Fruit fly (Drosophila melanogaster) whole organism, embryonic: Measurements from ENCODE around the gene CG14930.

Source experiments
- Aef1 ChIP-seq: fragments of 200-800 bp; sonication (Bioruptor generic); IDR thresholded peaks from 3 replicates; pipeline ENCODE4 v1.3.6; 2022; ENCODE audit warnings: missing biosample characterization, missing genetic modification characterization
- CG10462 ChIP-seq: fragments of 200-800 bp; sonication (Bioruptor generic); optimal IDR thresholded peaks from 2 replicates; lab custom pipeline; 2016; ENCODE audit warnings: missing biosample characterization, missing genetic modification characterization
- CG1603 ChIP-seq: fragments of 200-800 bp; sonication (Bioruptor generic); optimal IDR thresholded peaks from 2 replicates; lab custom pipeline; 2019; ENCODE audit warnings: missing biosample characterization, mild to moderate bottlenecking, missing genetic modification characterization, moderate library complexity
- CG16813 ChIP-seq: fragments of 200-800 bp; sonication (Bioruptor generic); IDR thresholded peaks from 3 replicates; pipeline ENCODE4 v1.3.6; 2022; ENCODE audit warnings: missing biosample characterization, missing genetic modification characterization; ENCODE audit not compliant: partially characterized antibody
- CG17186 ChIP-seq: fragments of 200-800 bp; sonication (Bioruptor generic); optimal IDR thresholded peaks from 3 replicates; lab custom pipeline; 2017; ENCODE audit warnings: missing biosample characterization, missing genetic modification reagents, missing genetic modification characterization
- CG17568 ChIP-seq: fragments of 200-800 bp; sonication (Bioruptor generic); optimal IDR thresholded peaks from 2 replicates; lab custom pipeline; 2018; ENCODE audit warnings: missing biosample characterization, mild to moderate bottlenecking, missing genetic modification characterization, moderate library complexity
- CG17802 ChIP-seq: fragments of 200-800 bp; sonication (Bioruptor generic); optimal IDR thresholded peaks from 2 replicates; lab custom pipeline; 2018; ENCODE audit warnings: missing biosample characterization, mild to moderate bottlenecking, missing genetic modification characterization, moderate library complexity
- CG2116 ChIP-seq: fragments of 200-800 bp; sonication (Bioruptor generic); optimal IDR thresholded peaks from 3 replicates; lab custom pipeline; 2018; ENCODE audit warnings: missing biosample characterization, mild to moderate bottlenecking, missing genetic modification characterization
- CG30403 ChIP-seq: fragments of 200-800 bp; sonication (Bioruptor generic); optimal IDR thresholded peaks from 3 replicates; lab custom pipeline; 2016; ENCODE audit warnings: missing biosample characterization, missing genetic modification characterization
- CG3281 ChIP-seq: fragments of 200-800 bp; sonication (Bioruptor generic); optimal IDR thresholded peaks from 3 replicates; lab custom pipeline; 2017; ENCODE audit warnings: missing biosample characterization, mild to moderate bottlenecking, missing genetic modification characterization
- CG3407 ChIP-seq: fragments of 200-800 bp; sonication (Bioruptor generic); optimal IDR thresholded peaks from 2 replicates; lab custom pipeline; 2018; ENCODE audit warnings: missing biosample characterization, mild to moderate bottlenecking, missing genetic modification characterization
- CG4820 ChIP-seq: fragments of 200-800 bp; sonication (Bioruptor generic); optimal IDR thresholded peaks from 3 replicates; lab custom pipeline; 2016; ENCODE audit warnings: missing biosample characterization, missing genetic modification characterization
- CG5180 ChIP-seq: fragments of 200-800 bp; sonication (Bioruptor generic); optimal IDR thresholded peaks from 3 replicates; lab custom pipeline; 2017; ENCODE audit warnings: missing biosample characterization, missing genetic modification characterization, mild to moderate bottlenecking, moderate library complexity, missing genetic modification reagents
- CG9437 ChIP-seq: fragments of 200-800 bp; sonication (Bioruptor generic); optimal IDR thresholded peaks from 2 replicates; lab custom pipeline; 2018; ENCODE audit warnings: missing biosample characterization, mild to moderate bottlenecking, missing genetic modification characterization
- CoRest ChIP-seq: fragments of 200-800 bp; sonication (Bioruptor generic); optimal IDR thresholded peaks from 3 replicates; lab custom pipeline; 2018; ENCODE audit warnings: missing biosample characterization, mild to moderate bottlenecking, missing genetic modification characterization, moderate library complexity
- D19B ChIP-seq: fragments of 200-800 bp; sonication (Bioruptor generic); optimal IDR thresholded peaks from 2 replicates; lab custom pipeline; 2017; ENCODE audit warnings: missing biosample characterization, mild to moderate bottlenecking, missing genetic modification characterization
- ERR ChIP-seq: fragments of 200-800 bp; sonication (Bioruptor generic); optimal IDR thresholded peaks from 2 replicates; lab custom pipeline; 2016; ENCODE audit warnings: missing biosample characterization, missing genetic modification characterization
- Fer3 ChIP-seq: fragments of 200-800 bp; sonication (Bioruptor generic); optimal IDR thresholded peaks from 2 replicates; lab custom pipeline; 2018; ENCODE audit warnings: missing biosample characterization, mild to moderate bottlenecking, missing genetic modification characterization, moderate library complexity
- GATAe ChIP-seq: fragments of 200-800 bp; sonication (Bioruptor generic); conservative IDR thresholded peaks from 2 replicates; pipeline ENCODE4 v1.3.6; 2022; ENCODE audit warnings: missing biosample characterization, missing genetic modification characterization
- H2.0 ChIP-seq: fragments of 200-800 bp; sonication (Bioruptor generic); IDR thresholded peaks from 2 replicates; pipeline ENCODE4 v1.3.6; 2022; ENCODE audit warnings: missing biosample characterization, missing genetic modification characterization
- Hr3 ChIP-seq: fragments of 200-800 bp; sonication (Bioruptor generic); optimal IDR thresholded peaks from 3 replicates; lab custom pipeline; 2016; ENCODE audit warnings: missing biosample characterization, missing genetic modification characterization
- Hr51 ChIP-seq, 2 experiments: fragments of 200-800 bp; sonication (Bioruptor generic); optimal IDR thresholded peaks; 2 replicates in 1 of 2; 3 replicates in 1 of 2; lab custom pipeline; 2016 to 2018; ENCODE audit warnings: missing biosample characterization in 2 of 2, missing genetic modification characterization in 2 of 2, mild to moderate bottlenecking in 1 of 2, moderate library complexity in 1 of 2
- Hsf ChIP-seq: fragments of 200-800 bp; sonication (Bioruptor generic); optimal IDR thresholded peaks from 3 replicates; lab custom pipeline; 2016; ENCODE audit warnings: missing biosample characterization, missing genetic modification characterization
- Lpt ChIP-seq: fragments of >200 bp; optimal IDR thresholded peaks from 2 replicates; lab custom pipeline; 2018; ENCODE audit warnings: missing biosample characterization, missing genetic modification characterization
- Ravus ChIP-seq: fragments of 200-800 bp; sonication (Bioruptor generic); IDR thresholded peaks from 2 replicates; pipeline ENCODE4 v1.3.6; 2022; ENCODE audit warnings: missing biosample characterization, missing genetic modification characterization
- Stat92E ChIP-seq, 3 experiments: fragments of >200 bp in 2 of 3; fragments of 200-800 bp in 1 of 3; sonication (Bioruptor generic) in 1 of 3; optimal IDR thresholded peaks; 2 replicates each; lab custom pipeline; 2017 to 2019; ENCODE audit warnings: missing biosample characterization in 3 of 3, missing genetic modification characterization in 3 of 3, mild to moderate bottlenecking in 1 of 3, moderate library complexity in 1 of 3
- Tbp ChIP-seq: fragments of >200 bp; optimal IDR thresholded peaks from 2 replicates; lab custom pipeline; 2018; ENCODE audit warnings: missing biosample characterization, missing genetic modification characterization
- aop ChIP-seq: fragments of 200-800 bp; sonication (Bioruptor generic); IDR thresholded peaks from 2 replicates; pipeline ENCODE4 v1.3.6; 2022; ENCODE audit warnings: missing biosample characterization, missing genetic modification characterization
- caup ChIP-seq: fragments of 200-800 bp; sonication (Bioruptor generic); optimal IDR thresholded peaks from 3 replicates; lab custom pipeline; 2017; ENCODE audit warnings: missing biosample characterization, mild to moderate bottlenecking, missing genetic modification characterization, moderate library complexity; ENCODE audit not compliant: severe bottlenecking
- chif ChIP-seq, 2 experiments: fragments of 200-800 bp; sonication (Bioruptor generic); optimal IDR thresholded peaks; 3 replicates each; lab custom pipeline; 2016; ENCODE audit warnings: missing biosample characterization in 2 of 2, missing genetic modification characterization in 2 of 2
- chn ChIP-seq: fragments of 200-800 bp; sonication (Bioruptor generic); optimal IDR thresholded peaks from 2 replicates; lab custom pipeline; 2016; ENCODE audit warnings: missing biosample characterization, missing genetic modification characterization
- cwo ChIP-seq: fragments of 200-800 bp; sonication (Bioruptor generic); optimal IDR thresholded peaks from 3 replicates; lab custom pipeline; 2017; ENCODE audit warnings: missing biosample characterization, missing genetic modification characterization, mild to moderate bottlenecking, moderate library complexity, missing genetic modification reagents
- fd96Cb ChIP-seq: fragments of 200-800 bp; sonication (Bioruptor generic); optimal IDR thresholded peaks from 2 replicates; lab custom pipeline; 2018; ENCODE audit warnings: missing biosample characterization, mild to moderate bottlenecking, missing genetic modification characterization, moderate library complexity
- gcm2 ChIP-seq: fragments of 200-800 bp; sonication (Bioruptor generic); optimal IDR thresholded peaks from 2 replicates; lab custom pipeline; 2016; ENCODE audit warnings: missing biosample characterization, missing genetic modification characterization
- grau ChIP-seq: fragments of 200-800 bp; optimal IDR thresholded peaks from 3 replicates; lab custom pipeline; 2019; ENCODE audit warnings: missing biosample characterization, mild to moderate bottlenecking, missing genetic modification characterization, moderate library complexity
- inv ChIP-seq: fragments of 200-800 bp; sonication (Bioruptor generic); IDR thresholded peaks from 2 replicates; pipeline ENCODE4 v1.3.6; 2022; ENCODE audit warnings: missing biosample characterization, missing genetic modification characterization; ENCODE audit not compliant: partially characterized antibody
- jing ChIP-seq: fragments of 200-800 bp; sonication (Bioruptor generic); optimal IDR thresholded peaks from 2 replicates; lab custom pipeline; 2018; ENCODE audit warnings: missing biosample characterization, mild to moderate bottlenecking, missing genetic modification characterization
- mam ChIP-seq: fragments of 200-800 bp; sonication (Bioruptor generic); optimal IDR thresholded peaks from 3 replicates; lab custom pipeline; 2016; ENCODE audit warnings: missing biosample characterization, missing genetic modification characterization
- odd ChIP-seq: fragments of 200-800 bp; sonication (Bioruptor generic); optimal IDR thresholded peaks from 2 replicates; lab custom pipeline; 2017; ENCODE audit warnings: missing biosample characterization, mild to moderate bottlenecking, missing genetic modification characterization
- pnt ChIP-seq: fragments of 200-800 bp; sonication (Bioruptor generic); optimal IDR thresholded peaks from 3 replicates; lab custom pipeline; 2016; ENCODE audit warnings: missing biosample characterization, missing genetic modification characterization
- pum ChIP-seq: fragments of 200-800 bp; sonication (Bioruptor generic); optimal IDR thresholded peaks from 2 replicates; lab custom pipeline; 2016; ENCODE audit warnings: missing biosample characterization, missing genetic modification characterization
- rib ChIP-seq: fragments of 200-800 bp; sonication (Bioruptor generic); IDR thresholded peaks from 2 replicates; pipeline ENCODE4 v1.3.6; 2022; ENCODE audit warnings: missing biosample characterization, missing genetic modification characterization
- run ChIP-seq: fragments of 200-800 bp; sonication (Bioruptor generic); optimal IDR thresholded peaks from 3 replicates; lab custom pipeline; 2018; ENCODE audit warnings: missing biosample characterization, mild to moderate bottlenecking, missing genetic modification characterization
- scrt ChIP-seq: fragments of 200-800 bp; sonication (Bioruptor generic); optimal IDR thresholded peaks from 2 replicates; lab custom pipeline; 2018; ENCODE audit warnings: missing biosample characterization, mild to moderate bottlenecking, missing genetic modification characterization, moderate library complexity
- sens-2 ChIP-seq: fragments of 200-800 bp; sonication (Bioruptor generic); IDR thresholded peaks from 2 replicates; pipeline ENCODE4 v1.3.6; 2022; ENCODE audit warnings: missing biosample characterization, missing genetic modification characterization
- sim ChIP-seq: fragments of 200-800 bp; sonication (Bioruptor generic); IDR thresholded peaks from 2 replicates; pipeline ENCODE4 v1.3.6; 2022; ENCODE audit warnings: missing biosample characterization, missing genetic modification characterization
- slbo ChIP-seq: fragments of 200-800 bp; sonication (Bioruptor generic); IDR thresholded peaks from 2 replicates; pipeline ENCODE4 v1.3.6; 2022; ENCODE audit warnings: missing biosample characterization, missing genetic modification characterization
- tgo ChIP-seq: fragments of 200-800 bp; sonication (Bioruptor generic); IDR thresholded peaks from 3 replicates; pipeline ENCODE4 v1.3.6; 2022; ENCODE audit warnings: missing biosample characterization, missing genetic modification characterization
- trem ChIP-seq: fragments of 200-800 bp; optimal IDR thresholded peaks from 3 replicates; lab custom pipeline; 2019; ENCODE audit warnings: missing biosample characterization, mild to moderate bottlenecking, missing genetic modification characterization, moderate library complexity
- tup ChIP-seq: fragments of 200-800 bp; sonication (Bioruptor generic); optimal IDR thresholded peaks from 2 replicates; lab custom pipeline; 2016; ENCODE audit warnings: missing biosample characterization, mild to moderate bottlenecking, missing genetic modification characterization, moderate library complexity
- vvl ChIP-seq: fragments of 200-800 bp; sonication (Bioruptor generic); IDR thresholded peaks from 2 replicates; pipeline ENCODE4 v1.3.6; 2022; ENCODE audit warnings: missing biosample characterization, missing genetic modification characterization

CG14930 gene

DNA sequence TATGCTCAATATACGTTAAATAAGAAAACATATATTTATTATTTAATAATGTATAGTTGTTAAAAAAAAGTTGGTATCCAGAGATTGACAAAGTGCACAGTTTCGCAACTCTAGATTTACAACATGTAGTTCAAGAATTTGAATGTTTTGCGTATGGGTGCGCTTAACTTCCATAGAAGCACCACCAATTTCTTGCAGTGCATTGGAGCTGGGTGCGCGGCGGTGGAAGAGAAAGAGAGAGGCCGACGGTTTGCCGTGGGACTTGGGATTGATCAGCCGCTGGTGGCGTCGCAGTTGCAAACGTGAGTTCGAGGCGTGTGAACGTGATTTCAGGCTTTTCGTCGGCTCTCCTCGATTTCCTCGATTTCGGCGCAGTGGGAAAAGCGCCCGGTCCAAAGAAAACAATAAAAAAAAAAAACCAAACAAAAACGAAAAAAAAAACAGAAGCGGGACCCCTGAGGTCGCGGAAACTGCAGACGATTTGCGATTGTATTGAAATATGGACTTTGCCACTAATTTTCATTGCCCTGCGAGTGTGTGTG lies 19.6 kb downstream of the CG14930 start, which contains the start of gene spz4 (continued):
- no peak for TF ChIP-seq CG17568 (GFP tag; lab: Kevin White, UChicago)
- TF ChIP-seq D19B (GFP tag; lab: Kevin White, UChicago), result no peak
- TF ChIP-seq Hsf (GFP tag; lab: Kevin White, UChicago), result no peak
- no peak for TF ChIP-seq scrt (GFP tag; lab: Kevin White, UChicago)
- no peak for TF ChIP-seq fd96Cb (tag; lab: Kevin White, UChicago)
- TF ChIP-seq CG16813 (GFP tag; lab: Robert Waterston, UW), result no peak
- TF ChIP-seq ERR (GFP tag; lab: Kevin White, UChicago), result no peak
- no peak for TF ChIP-seq run (tag; lab: Kevin White, UChicago)
- no peak for TF ChIP-seq mam (GFP tag; lab: Kevin White, UChicago)
- TF ChIP-seq Lpt (GFP tag; lab: Kevin White, UChicago), result no peak
- no peak for TF ChIP-seq pum
- no peak for TF ChIP-seq pnt (GFP tag; lab: Kevin White, UChicago)
- no peak for TF ChIP-seq aop (GFP tag; lab: Robert Waterston, UW)
- TF ChIP-seq grau (tag; lab: Kevin White, UChicago), result no peak
- no peak for TF ChIP-seq CG17186 (GFP tag; lab: Kevin White, UChicago)
- no peak for TF ChIP-seq Hr51 (GFP tag; optimal IDR thresholded peaks at IDR 0.05; lab: Kevin White, UChicago)
- no peak for TF ChIP-seq CG10462 (GFP tag; lab: Kevin White, UChicago)
- peak; percentile 6 for TF ChIP-seq CoRest (tag; lab: Kevin White, UChicago)
- TF ChIP-seq odd (GFP tag; lab: Kevin White, UChicago), result no peak
- TF ChIP-seq slbo, result peak; percentile 30; the same call in 1 of the 2 replicates
- no peak for TF ChIP-seq trem
- TF ChIP-seq Ravus (GFP tag; lab: Robert Waterston, UW), result no peak
- no peak for TF ChIP-seq CG3407
- no peak for TF ChIP-seq H2.0
- no peak for TF ChIP-seq Stat92E (GFP tag; optimal IDR thresholded peaks at IDR 0.05; lab: Kevin White, UChicago)
- no peak for TF ChIP-seq sim (GFP tag; lab: Robert Waterston, UW)
- no peak for TF ChIP-seq chif (GFP tag; optimal IDR thresholded peaks at IDR 0.05; lab: Kevin White, UChicago)
- TF ChIP-seq CG17802, result no peak
- TF ChIP-seq CG1603, result no peak
- no peak for TF ChIP-seq CG5180 (GFP tag; lab: Kevin White, UChicago)
- TF ChIP-seq CG9437 (GFP tag; lab: Kevin White, UChicago), result no peak
- no peak for TF ChIP-seq CG2116 (GFP tag; lab: Kevin White, UChicago)
- TF ChIP-seq vvl, result peak; percentile 36
- TF ChIP-seq jing (GFP tag; lab: Kevin White, UChicago), result no peak
- no peak for TF ChIP-seq CG3281 (GFP tag; lab: Kevin White, UChicago)
- TF ChIP-seq cwo (GFP tag; lab: Kevin White, UChicago), result no peak
- TF ChIP-seq CG30403 (GFP tag; lab: Kevin White, UChicago), result no peak
- no peak for TF ChIP-seq tgo
- no peak for TF ChIP-seq rib (GFP tag; lab: Robert Waterston, UW)
- no peak for TF ChIP-seq Fer3 (tag; lab: Kevin White, UChicago)
- no peak for TF ChIP-seq Aef1 (GFP tag; lab: Robert Waterston, UW)
- no peak for TF ChIP-seq gcm2 (GFP tag; lab: Kevin White, UChicago)
- no peak for TF ChIP-seq caup (GFP tag; lab: Kevin White, UChicago)
- no peak for TF ChIP-seq Tbp (GFP tag; lab: Kevin White, UChicago)
- no peak for TF ChIP-seq chn (GFP tag; lab: Kevin White, UChicago)
- no peak for TF ChIP-seq tup (GFP tag; lab: Kevin White, UChicago)
- TF ChIP-seq sens-2 (GFP tag; lab: Robert Waterston, UW), result 0 out of 2 replicates have a peak, but pooled peaks have one; percentile 28
- TF ChIP-seq GATAe (GFP tag; lab: Robert Waterston, UW), result no peak
- TF ChIP-seq CG4820 (GFP tag; lab: Kevin White, UChicago), result no peak
- no peak for TF ChIP-seq Hr3 (GFP tag; lab: Kevin White, UChicago)
- TF ChIP-seq inv (GFP tag; lab: Robert Waterston, UW), result no peak
